Fruit fly (Drosophila melanogaster): Measurements from ENCODE around the gene CG15143.

DNA sequence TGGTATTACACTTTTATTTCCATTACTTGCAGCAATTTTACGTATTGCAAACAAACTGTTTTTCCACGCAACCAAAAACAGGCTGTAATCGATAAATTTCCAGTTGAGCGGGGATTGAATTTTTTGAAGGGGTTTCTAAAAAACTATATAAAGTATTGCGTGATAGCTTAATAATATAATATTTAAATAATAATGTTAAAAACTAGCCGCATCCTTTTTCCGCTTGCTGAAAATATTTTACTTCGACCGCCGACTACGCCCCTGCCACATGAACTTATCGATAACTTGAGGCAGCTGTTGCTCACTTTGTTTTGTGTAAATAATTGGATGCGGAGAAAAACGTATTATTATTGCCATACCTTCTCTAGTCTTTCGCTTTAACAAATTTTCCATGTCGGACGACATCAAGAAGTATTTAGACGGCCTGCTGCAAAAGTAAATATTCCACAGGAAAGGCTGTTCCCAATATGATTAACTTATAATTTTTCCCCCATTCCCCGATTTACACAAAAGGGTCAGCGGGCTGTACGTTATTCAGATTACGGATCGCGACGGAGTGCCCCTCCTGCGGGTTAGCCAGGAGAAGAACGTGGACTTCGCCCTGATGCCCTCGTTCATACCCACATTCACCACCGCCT lies 43.3 kb downstream of the CG15143 start, which contains the start of the genes fws and Lamtor3:
- TF ChIP-seq CG1621 (tag; optimal IDR thresholded peaks at IDR 0.05) (peak; percentile 97), fd85E (GFP tag; optimal IDR thresholded peaks at IDR 0.05) (peak; percentile 93), Sox102F (GFP tag; optimal IDR thresholded peaks at IDR 0.05) (peak; percentile 98), CG8319 (GFP tag; optimal IDR thresholded peaks at IDR 0.05) (peak; percentile 98), vri (GFP tag; optimal IDR thresholded peaks at IDR 0.05) (peak; percentile 95), CG8632 (GFP tag; optimal IDR thresholded peaks at IDR 0.05) (peak; percentile 99), CG9139 (GFP tag; optimal IDR thresholded peaks at IDR 0.05) (peak; percentile 94), Gug (GFP tag; IDR thresholded peaks at IDR 0.05) (peak; percentile 99)
